Worm (Caenorhabditis elegans) whole organism, mixed stage, embryonic: ENCODE data around the gene bli-1.

Source experiments
- ceh-39 ChIP-seq: fragments of 150-350 bp; optimal IDR thresholded peaks from 2 replicates; lab custom pipeline; 2014; ENCODE audit warnings: missing biosample characterization, missing genetic modification characterization
- ces-1 ChIP-seq: fragments of 150-350 bp; optimal IDR thresholded peaks from 2 replicates; lab custom pipeline; 2014; ENCODE audit warnings: missing biosample characterization, missing genetic modification reagents, missing genetic modification characterization
- cnd-1 ChIP-seq: fragments of 200-800 bp; sonication (Bioruptor generic); optimal IDR thresholded peaks from 2 replicates; lab custom pipeline; 2018; ENCODE audit warnings: mild to moderate bottlenecking, missing genetic modification characterization, missing compliant biosample characterization
- elt-1 ChIP-seq: sonication (generic microtip); optimal IDR thresholded peaks from 2 replicates; lab custom pipeline; 2017; ENCODE audit warnings: missing genetic modification characterization, mild to moderate bottlenecking, missing compliant biosample characterization, antibody characterized with exemption, moderate library complexity, borderline replicate concordance; ENCODE audit not compliant: insufficient read depth
- flh-1 ChIP-seq: fragments of 200-800 bp; sonication (Bioruptor generic); optimal IDR thresholded peaks from 2 replicates; lab custom pipeline; 2018; ENCODE audit warnings: mild to moderate bottlenecking, missing genetic modification characterization, moderate library complexity, missing compliant biosample characterization
- mep-1 ChIP-seq: fragments of 150-350 bp; optimal IDR thresholded peaks from 2 replicates; lab custom pipeline; 2017; ENCODE audit warnings: missing biosample characterization, missing genetic modification reagents, missing genetic modification characterization, inconsistent platforms
- nhr-76 ChIP-seq: sonication (generic microtip); optimal IDR thresholded peaks from 2 replicates; lab custom pipeline; 2017; ENCODE audit warnings: missing biosample characterization, missing genetic modification characterization
- sem-2 ChIP-seq: fragments of 200-800 bp; sonication (Bioruptor generic); optimal IDR thresholded peaks from 2 replicates; lab custom pipeline; 2018; ENCODE audit warnings: mild to moderate bottlenecking, missing genetic modification characterization, missing compliant biosample characterization
- tbx-8 ChIP-seq: fragments of 200-800 bp; sonication (Bioruptor generic); optimal IDR thresholded peaks from 2 replicates; lab custom pipeline; 2018; ENCODE audit warnings: mild to moderate bottlenecking, missing genetic modification characterization, moderate library complexity, missing compliant biosample characterization

Gene bli-1

ce11 chrII:10760801-10761200 is 52.0 kb downstream of the bli-1 start:
- TF ChIP-seq elt-1 (tag; lab: Kevin White, UChicago) (no peak), ces-1 (GFP tag; lab: Kevin White, UChicago) (peak; percentile 73), nhr-76 (no peak), mep-1 (tag; lab: Kevin White, UChicago) (no peak)
- TF ChIP-seq, all 35 proteins: peak for 1

- peak; percentile 1 for TF ChIP-seq tbx-8 (GFP tag; lab: Kevin White, UChicago)
- no peak for TF ChIP-seq flh-1 (GFP tag; lab: Kevin White, UChicago)
- TF ChIP-seq ceh-39 (tag; lab: Kevin White, UChicago): no peak
- peak; percentile 75 for TF ChIP-seq ces-1 (GFP tag; lab: Kevin White, UChicago)
- TF ChIP-seq mep-1 (tag; lab: Kevin White, UChicago): no peak
- no peak for TF ChIP-seq sem-2 (GFP tag; lab: Kevin White, UChicago)
- no peak for TF ChIP-seq cnd-1 (tag; lab: Kevin White, UChicago)
- TF ChIP-seq, all 35 proteins: peak for 2
Measured at ce11 chrII:10761653-10762052, 52.9 kb downstream of the bli-1 start.
